Worm (Caenorhabditis elegans) whole organism, young adult: ENCODE results near the gene arrd-6.
A peak's percentile ranks its signal among the peaks of the same experiment; 100 is the strongest.

ENCODE experiments used
- B0019.2 ChIP-seq: fragments of 200-800 bp; sonication (Bioruptor generic); conservative IDR thresholded peaks from 2 replicates; pipeline ENCODE4 v1.3.6; 2022; ENCODE audit warnings: missing genetic modification reagents, missing genetic modification characterization, missing compliant biosample characterization
- B0035.1 ChIP-seq: sonication (generic microtip); optimal IDR thresholded peaks from 2 replicates; lab custom pipeline; 2016; ENCODE audit warnings: missing genetic modification characterization, mild to moderate bottlenecking, missing compliant biosample characterization, missing genotype, missing genetic modification reagents
- D2030.7 ChIP-seq: fragments of 200-800 bp; sonication (Bioruptor generic); IDR thresholded peaks from 2 replicates; pipeline ENCODE4 v1.3.6; 2022; ENCODE audit warnings: missing genetic modification reagents, missing genetic modification characterization, missing compliant biosample characterization
- F10E7.11 ChIP-seq: sonication (generic microtip); optimal IDR thresholded peaks from 2 replicates; lab custom pipeline; 2017; ENCODE audit warnings: mild to moderate bottlenecking, missing genetic modification characterization, moderate library complexity, missing compliant biosample characterization
- F39B2.1 ChIP-seq: fragments of 200-800 bp; sonication (Bioruptor generic); IDR thresholded peaks from 2 replicates; pipeline ENCODE4 v1.3.6; 2022; ENCODE audit warnings: missing genetic modification reagents, missing genetic modification characterization, missing compliant biosample characterization
- F49E8.2 ChIP-seq: sonication (generic microtip); optimal IDR thresholded peaks from 3 replicates; lab custom pipeline; 2017; ENCODE audit warnings: missing genetic modification characterization, mild to moderate bottlenecking, missing compliant biosample characterization, antibody characterized with exemption, moderate library complexity; ENCODE audit not compliant: insufficient read depth
- K11D2.4 ChIP-seq: fragments of 200-800 bp; sonication (Bioruptor generic); IDR thresholded peaks from 2 replicates; pipeline ENCODE4 v1.3.6; 2022; ENCODE audit warnings: missing genetic modification reagents, missing genetic modification characterization, missing compliant biosample characterization
- K12H6.12 ChIP-seq: fragments of 200-800 bp; sonication (Bioruptor generic); optimal IDR thresholded peaks from 2 replicates; lab custom pipeline; 2018; ENCODE audit warnings: mild to moderate bottlenecking, missing genetic modification characterization, missing compliant biosample characterization
- T26A5.8 ChIP-seq: sonication (generic microtip); optimal IDR thresholded peaks from 2 replicates; lab custom pipeline; 2016; ENCODE audit warnings: missing genetic modification characterization, missing compliant biosample characterization
- Y56A3A.18 ChIP-seq: fragments of 200-800 bp; sonication (Bioruptor generic); IDR thresholded peaks from 2 replicates; pipeline ENCODE4 v1.3.6; 2022; ENCODE audit warnings: missing genetic modification reagents, missing genetic modification characterization, missing compliant biosample characterization
- akir-1 ChIP-seq: fragments of 200-800 bp; sonication (Bioruptor generic); optimal IDR thresholded peaks from 2 replicates; lab custom pipeline; 2018; ENCODE audit warnings: mild to moderate bottlenecking, missing genetic modification characterization, moderate library complexity, missing compliant biosample characterization
- atf-7 ChIP-seq: sonication (generic microtip); optimal IDR thresholded peaks from 2 replicates; lab custom pipeline; 2017; ENCODE audit warnings: mild to moderate bottlenecking, missing genetic modification characterization, missing compliant biosample characterization
- athp-1 ChIP-seq: sonication (generic microtip); optimal IDR thresholded peaks from 2 replicates; lab custom pipeline; 2017; ENCODE audit warnings: mild to moderate bottlenecking, missing genetic modification characterization, missing compliant biosample characterization
- bed-2 ChIP-seq: fragments of 200-800 bp; sonication (Bioruptor generic); IDR thresholded peaks from 2 replicates; pipeline ENCODE4 v1.3.6; 2022; ENCODE audit warnings: missing genetic modification reagents, missing genetic modification characterization, missing compliant biosample characterization
- ccch-3 ChIP-seq: fragments of 200-800 bp; sonication (Bioruptor generic); optimal IDR thresholded peaks from 2 replicates; lab custom pipeline; 2018; ENCODE audit warnings: mild to moderate bottlenecking, missing genetic modification characterization, missing compliant biosample characterization
- cebp-1 ChIP-seq, 2 experiments: fragments of 200-800 bp in 1 of 2; sonication (Bioruptor generic) in 1 of 2; sonication (generic microtip) in 1 of 2; IDR thresholded peaks in 1 of 2; optimal IDR thresholded peaks in 1 of 2; 2 replicates each; pipeline versions ENCODE4 v1.3.6 to Lab custom; 2017 to 2022; ENCODE audit warnings: missing compliant biosample characterization in 2 of 2, missing genetic modification characterization in 2 of 2, mild to moderate bottlenecking in 1 of 2, missing genetic modification reagents in 1 of 2, moderate library complexity in 1 of 2
- ceh-58 ChIP-seq: fragments of 200-800 bp; sonication (Bioruptor generic); IDR thresholded peaks from 2 replicates; pipeline ENCODE4 v1.3.6; 2022; ENCODE audit warnings: missing genetic modification characterization, missing compliant biosample characterization
- ceh-79 ChIP-seq: sonication (generic microtip); optimal IDR thresholded peaks from 2 replicates; lab custom pipeline; 2017; ENCODE audit warnings: mild to moderate bottlenecking, missing genetic modification characterization, missing compliant biosample characterization
- chd-7 ChIP-seq: sonication (generic microtip); optimal IDR thresholded peaks from 2 replicates; lab custom pipeline; 2016; ENCODE audit warnings: mild to moderate bottlenecking, missing genetic modification characterization, moderate library complexity, missing compliant biosample characterization
- dox-1 ChIP-seq: fragments of 200-800 bp; sonication (Bioruptor generic); IDR thresholded peaks from 2 replicates; pipeline ENCODE4 v1.3.6; 2022; ENCODE audit warnings: missing genetic modification reagents, missing genetic modification characterization, missing compliant biosample characterization
- egl-44 ChIP-seq: fragments of 200-800 bp; sonication (Bioruptor generic); IDR thresholded peaks from 2 replicates; pipeline ENCODE4 v1.3.6; 2022; ENCODE audit warnings: missing genetic modification reagents, missing genetic modification characterization, missing compliant biosample characterization
- egrh-3 ChIP-seq: fragments of 200-800 bp; sonication (Bioruptor generic); IDR thresholded peaks from 2 replicates; pipeline ENCODE4 v1.3.6; 2022; ENCODE audit warnings: missing genetic modification reagents, missing genetic modification characterization, missing compliant biosample characterization
- hmg-1.2 ChIP-seq: fragments of 200-800 bp; sonication (Bioruptor generic); IDR thresholded peaks from 2 replicates; pipeline ENCODE4 v1.3.6; 2022; ENCODE audit warnings: missing genetic modification reagents, missing genetic modification characterization, missing compliant biosample characterization
- hsf-1 ChIP-seq: fragments of 200-800 bp; sonication (Bioruptor generic); IDR thresholded peaks from 2 replicates; pipeline ENCODE4 v1.3.6; 2022; ENCODE audit warnings: missing genetic modification reagents, missing genetic modification characterization, missing compliant biosample characterization
- lag-1 ChIP-seq: fragments of 200-800 bp; sonication (Bioruptor generic); IDR thresholded peaks from 2 replicates; pipeline ENCODE4 v1.3.6; 2022; ENCODE audit warnings: missing genetic modification reagents, missing genetic modification characterization, missing compliant biosample characterization
- lin-54 ChIP-seq: fragments of 200-800 bp; sonication (Bioruptor generic); optimal IDR thresholded peaks from 2 replicates; lab custom pipeline; 2018; ENCODE audit warnings: mild to moderate bottlenecking, missing genetic modification characterization, missing compliant biosample characterization
- lir-1 ChIP-seq: fragments of 200-800 bp; sonication (Bioruptor generic); conservative IDR thresholded peaks from 2 replicates; pipeline ENCODE4 v1.3.6; 2022; ENCODE audit warnings: missing genetic modification reagents, missing genetic modification characterization, missing compliant biosample characterization
- lsl-1 ChIP-seq: fragments of 200-800 bp; sonication (Bioruptor generic); optimal IDR thresholded peaks from 2 replicates; lab custom pipeline; 2018; ENCODE audit warnings: mild to moderate bottlenecking, missing genetic modification characterization, moderate library complexity, missing compliant biosample characterization
- lsy-27 ChIP-seq: sonication (generic microtip); optimal IDR thresholded peaks from 2 replicates; lab custom pipeline; 2017; ENCODE audit warnings: missing genetic modification characterization, mild to moderate bottlenecking, missing compliant biosample characterization, antibody characterized with exemption, missing genotype, borderline replicate concordance; ENCODE audit not compliant: insufficient read depth
- madf-10 ChIP-seq: sonication (generic microtip); optimal IDR thresholded peaks from 2 replicates; lab custom pipeline; 2016; ENCODE audit warnings: mild to moderate bottlenecking, missing genetic modification characterization, missing compliant biosample characterization
- mel-28 ChIP-seq: sonication (generic microtip); optimal IDR thresholded peaks from 2 replicates; lab custom pipeline; 2016; ENCODE audit warnings: borderline replicate concordance, mild to moderate bottlenecking, missing genetic modification characterization, missing compliant biosample characterization
- mes-4 ChIP-seq: sonication (generic microtip); optimal IDR thresholded peaks from 2 replicates; lab custom pipeline; 2016; ENCODE audit warnings: missing genotype, missing genetic modification characterization, missing compliant biosample characterization
- mxl-1 ChIP-seq: sonication (generic microtip); optimal IDR thresholded peaks from 2 replicates; lab custom pipeline; 2016; ENCODE audit warnings: missing genetic modification characterization, missing compliant biosample characterization
- nfyb-1 ChIP-seq: fragments of 200-800 bp; sonication (Bioruptor generic); IDR thresholded peaks from 2 replicates; pipeline ENCODE4 v1.3.6; 2022; ENCODE audit warnings: missing genetic modification reagents, missing genetic modification characterization, missing compliant biosample characterization
- nhr-179 ChIP-seq: sonication (generic microtip); optimal IDR thresholded peaks from 2 replicates; lab custom pipeline; 2016; ENCODE audit warnings: mild to moderate bottlenecking, missing genetic modification characterization, missing compliant biosample characterization
- nhr-80 ChIP-seq: sonication (generic microtip); optimal IDR thresholded peaks from 2 replicates; lab custom pipeline; 2016; ENCODE audit warnings: missing genetic modification characterization, missing compliant biosample characterization
- nhr-90 ChIP-seq: sonication (generic microtip); optimal IDR thresholded peaks from 2 replicates; lab custom pipeline; 2016; ENCODE audit warnings: missing genotype, mild to moderate bottlenecking, missing genetic modification characterization, missing compliant biosample characterization
- rcor-1 ChIP-seq: fragments of 200-800 bp; sonication (Bioruptor generic); IDR thresholded peaks from 2 replicates; pipeline ENCODE4 v1.3.6; 2022; ENCODE audit warnings: missing genetic modification reagents, missing genetic modification characterization, missing compliant biosample characterization
- snpc-1.1 ChIP-seq: sonication (generic microtip); optimal IDR thresholded peaks from 2 replicates; lab custom pipeline; 2017; ENCODE audit warnings: missing genetic modification characterization, mild to moderate bottlenecking, missing compliant biosample characterization, antibody characterized with exemption, moderate library complexity, missing genotype, missing genetic modification reagents; ENCODE audit not compliant: insufficient read depth
- snpc-3.4 ChIP-seq: sonication (generic microtip); optimal IDR thresholded peaks from 2 replicates; lab custom pipeline; 2017; ENCODE audit warnings: missing genetic modification characterization, mild to moderate bottlenecking, missing compliant biosample characterization, antibody characterized with exemption, moderate library complexity, missing genotype, missing genetic modification reagents
- sptf-2 ChIP-seq: fragments of 200-800 bp; sonication (Bioruptor generic); optimal IDR thresholded peaks from 2 replicates; lab custom pipeline; 2018; ENCODE audit warnings: mild to moderate bottlenecking, missing genetic modification characterization, missing compliant biosample characterization
- unc-130 ChIP-seq: sonication (generic microtip); optimal IDR thresholded peaks from 2 replicates; lab custom pipeline; 2016; ENCODE audit warnings: missing genetic modification reagents, missing genetic modification characterization, missing compliant biosample characterization
- ztf-6 ChIP-seq: fragments of 200-800 bp; sonication (Bioruptor generic); IDR thresholded peaks from 2 replicates; pipeline ENCODE4 v1.3.6; 2022; ENCODE audit warnings: missing genetic modification reagents, missing genetic modification characterization, missing compliant biosample characterization

The arrd-6 gene

ce11 chrII:11154957-11155356, 12.4 kb downstream of the arrd-6 start (continued):
- no peak for TF ChIP-seq rcor-1 (GFP tag; lab: Robert Waterston, UW)
- no peak for TF ChIP-seq mel-28 (tag; lab: Kevin White, UChicago)
- no peak for TF ChIP-seq mxl-1 (tag; lab: Kevin White, UChicago)

ce11 chrII:11155400-11155799, 12.9 kb downstream of the arrd-6 start:
- TF ChIP-seq ceh-58 (no peak), F39B2.1 (no peak), K11D2.4 (GFP tag; lab: Robert Waterston, UW) (no peak), F49E8.2 (no peak)

ce11 chrII:11156160-11156559, 13.6 kb downstream of the arrd-6 start:
- TF ChIP-seq nhr-179 (tag; lab: Kevin White, UChicago) (no peak), Y56A3A.18 (GFP tag; lab: Robert Waterston, UW) (no peak), nfyb-1 (GFP tag; lab: Robert Waterston, UW) (no peak), hsf-1 (GFP tag; lab: Robert Waterston, UW) (no peak), mes-4 (tag; lab: Kevin White, UChicago) (no peak), F10E7.11 (tag; lab: Kevin White, UChicago) (no peak), lsl-1 (GFP tag; lab: Kevin White, UChicago) (no peak), ccch-3 (GFP tag; lab: Kevin White, UChicago) (no peak), lag-1 (no peak), bed-2 (GFP tag; lab: Robert Waterston, UW) (no peak), lin-54 (GFP tag; lab: Kevin White, UChicago) (no peak), egrh-3 (GFP tag; lab: Robert Waterston, UW) (no peak), K12H6.12 (tag; lab: Kevin White, UChicago) (no peak)
- TF ChIP-seq, all 124 proteins: peak for 0

- no peak for TF ChIP-seq lsy-27
- TF ChIP-seq dox-1 (GFP tag; lab: Robert Waterston, UW) = peak; percentile 73
- TF ChIP-seq lsl-1 (GFP tag; lab: Kevin White, UChicago) = peak; percentile 47
- TF ChIP-seq madf-10 (tag; lab: Kevin White, UChicago) = no peak
- peak; percentile 44 for TF ChIP-seq chd-7
- TF ChIP-seq ztf-6 (GFP tag; lab: Robert Waterston, UW) = 0 out of 2 replicates have a peak, but pooled peaks have one; percentile 52
- TF ChIP-seq snpc-1.1 (tag; lab: Kevin White, UChicago) = peak; percentile 19
- peak; percentile 68; the same call in 1 of the 2 replicates for TF ChIP-seq egl-44 (GFP tag; lab: Robert Waterston, UW)
- no peak for TF ChIP-seq T26A5.8 (tag; lab: Kevin White, UChicago)
- TF ChIP-seq B0019.2 (GFP tag; lab: Robert Waterston, UW) = no peak
- TF ChIP-seq hmg-1.2 (GFP tag; lab: Robert Waterston, UW) = peak; percentile 86
- TF ChIP-seq athp-1 (tag; lab: Kevin White, UChicago) = peak; percentile 45
- TF ChIP-seq nhr-90 (tag; lab: Kevin White, UChicago) = peak; percentile 80
- no peak for TF ChIP-seq atf-7
- no peak for TF ChIP-seq sptf-2 (GFP tag; lab: Kevin White, UChicago)
- peak; percentile 45 for TF ChIP-seq snpc-3.4 (tag; lab: Kevin White, UChicago)
- TF ChIP-seq ceh-79 (tag; lab: Kevin White, UChicago) = no peak
- TF ChIP-seq lir-1 (GFP tag; lab: Robert Waterston, UW) = 0 out of 2 replicates have a peak, but pooled peaks have one; percentile 31
- TF ChIP-seq unc-130 (GFP tag; lab: Kevin White, UChicago) = peak; percentile 4
- TF ChIP-seq D2030.7 (GFP tag; lab: Robert Waterston, UW) = peak; percentile 59; the same call in 1 of the 2 replicates
- no peak for TF ChIP-seq cebp-1 (GFP tag; IDR thresholded peaks at IDR 0.05; lab: Robert Waterston, UW)
- peak; percentile 64 for TF ChIP-seq cebp-1 (tag; optimal IDR thresholded peaks at IDR 0.05; lab: Kevin White, UChicago)
- TF ChIP-seq nhr-80 (tag; lab: Kevin White, UChicago) = peak; percentile 39
- no peak for TF ChIP-seq B0035.1
- TF ChIP-seq akir-1 (GFP tag; lab: Kevin White, UChicago) = no peak
Measured at ce11 chrII:11157660-11158059, 15.1 kb downstream of the arrd-6 start.
